Worm (Caenorhabditis elegans) whole organism, midembryonic: ENCODE measurements around the gene cav-1.

Experiments
- T22C8.4 ChIP-seq: fragments of 200-800 bp; sonication (Bioruptor generic); IDR thresholded peaks from 2 replicates; pipeline ENCODE4 v1.3.6; 2022; ENCODE audit warnings: missing genetic modification characterization, missing compliant biosample characterization
- cog-1 ChIP-seq: sonication (generic microtip); optimal IDR thresholded peaks from 2 replicates; lab custom pipeline; 2016; ENCODE audit warnings: missing genetic modification characterization, missing compliant biosample characterization
- ref-1 ChIP-seq: fragments of 200-800 bp; sonication (Bioruptor generic); conservative IDR thresholded peaks from 2 replicates; pipeline ENCODE4 v1.3.6; 2022; ENCODE audit warnings: missing genetic modification reagents, missing genetic modification characterization, missing compliant biosample characterization
- ztf-23 ChIP-seq: fragments of 200-800 bp; sonication (Bioruptor generic); IDR thresholded peaks from 2 replicates; pipeline ENCODE4 v1.3.6; 2022; ENCODE audit warnings: missing genetic modification reagents, missing genetic modification characterization, missing compliant biosample characterization
- ztf-29 ChIP-seq: fragments of 200-800 bp; sonication (Bioruptor generic); IDR thresholded peaks from 2 replicates; pipeline ENCODE4 v1.3.6; 2022; ENCODE audit warnings: missing genetic modification reagents, missing genetic modification characterization, missing compliant biosample characterization

ce11 chrIV:9761751-9762150 lies 10.6 kb upstream of the cav-1 start:
- TF ChIP-seq ref-1 (GFP tag; lab: Robert Waterston, UW) (no peak), ztf-29 (GFP tag; lab: Robert Waterston, UW) (no peak), ztf-23 (no peak), T22C8.4 (GFP tag; lab: Robert Waterston, UW) (no peak), cog-1 (tag; lab: Kevin White, UChicago) (no peak)
